Worm (Caenorhabditis elegans) whole organism, L1 larva: ENCODE results near the gene sdpn-1.

Experiments
- F16B12.6 ChIP-seq: fragments of 150-350 bp; optimal IDR thresholded peaks from 2 replicates; lab custom pipeline; 2014; ENCODE audit warnings: missing biosample characterization, missing genetic modification characterization
- aly-2 ChIP-seq: fragments of 150-350 bp; optimal IDR thresholded peaks from 2 replicates; lab custom pipeline; 2014; ENCODE audit warnings: missing biosample characterization, missing genetic modification characterization
- ama-1 ChIP-seq: fragments of 150-350 bp; optimal IDR thresholded peaks from 2 replicates; lab custom pipeline; 2014
- ces-1 ChIP-seq: fragments of 150-350 bp; optimal IDR thresholded peaks from 2 replicates; lab custom pipeline; 2014; ENCODE audit warnings: missing biosample characterization, missing genetic modification reagents, missing genetic modification characterization
- dpl-1 ChIP-seq, 3 experiments: fragments of 150-350 bp in 2 of 3; sonication (generic microtip) in 1 of 3; optimal IDR thresholded peaks; 2 replicates each; lab custom pipeline; 2014 to 2017; ENCODE audit warnings: missing biosample characterization in 3 of 3, missing genetic modification characterization in 3 of 3, missing genetic modification reagents in 3 of 3
- fkh-10 ChIP-seq: sonication (generic microtip); optimal IDR thresholded peaks from 2 replicates; lab custom pipeline; 2017; ENCODE audit warnings: missing biosample characterization, missing genetic modification reagents, missing genetic modification characterization
- lsy-2 ChIP-seq, 2 experiments: fragments of 150-350 bp; optimal IDR thresholded peaks; 2 replicates each; lab custom pipeline; 2014; ENCODE audit warnings: missing biosample characterization in 2 of 2, missing genetic modification characterization in 2 of 2
- mdl-1 ChIP-seq, 2 experiments: fragments of 150-350 bp; optimal IDR thresholded peaks; 2 replicates each; lab custom pipeline; 2014 to 2017; ENCODE audit warnings: missing biosample characterization in 2 of 2, missing genetic modification characterization in 2 of 2, inconsistent platforms in 1 of 2
- nhr-11 ChIP-seq: fragments of 150-350 bp; optimal IDR thresholded peaks from 2 replicates; lab custom pipeline; 2014; ENCODE audit warnings: missing biosample characterization, missing genetic modification characterization
- unc-130 ChIP-seq: fragments of 150-350 bp; optimal IDR thresholded peaks from 2 replicates; lab custom pipeline; 2017; ENCODE audit warnings: missing biosample characterization, missing genetic modification characterization, inconsistent platforms
- unc-30 ChIP-seq: sonication (generic microtip); optimal IDR thresholded peaks from 2 replicates; lab custom pipeline; 2017; ENCODE audit warnings: missing biosample characterization, missing genetic modification characterization

DNA sequence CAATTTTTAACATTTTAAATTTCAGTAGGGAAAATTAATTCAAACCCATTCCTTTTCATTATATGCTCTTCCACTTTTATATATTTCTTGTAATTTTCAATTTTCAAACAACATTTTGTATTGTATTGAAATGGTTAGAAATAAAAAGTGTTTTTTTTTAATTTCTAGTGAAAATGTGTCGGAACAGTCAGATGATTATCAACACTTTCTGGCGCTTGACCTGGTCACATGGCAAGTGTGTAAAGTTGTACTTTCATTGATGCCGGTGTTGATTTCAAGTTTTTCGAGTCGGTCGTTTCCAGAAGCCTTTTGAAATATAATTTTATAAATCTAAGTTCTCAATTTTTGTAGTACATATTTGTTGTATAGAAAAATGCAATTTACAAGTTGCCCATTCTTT, 28.7 kb upstream of the sdpn-1 start:
- TF ChIP-seq aly-2 (tag; lab: Kevin White, UChicago), result no peak
- TF ChIP-seq mdl-1 (tag; optimal IDR thresholded peaks at IDR 0.05; lab: Kevin White, UChicago), result peak in 1 of 2 experiments; percentile 40
- no peak for TF ChIP-seq nhr-11 (tag; lab: Kevin White, UChicago)
- no peak for TF ChIP-seq ama-1
- peak; percentile 9 to 19 for TF ChIP-seq lsy-2 (tag; optimal IDR thresholded peaks at IDR 0.05; lab: Kevin White, UChicago)
- TF ChIP-seq F16B12.6 (tag; lab: Kevin White, UChicago), result no peak
- no peak for TF ChIP-seq unc-130 (tag; lab: Kevin White, UChicago)
- TF ChIP-seq unc-30 (tag; lab: Kevin White, UChicago), result no peak
- TF ChIP-seq fkh-10, result no peak
- TF ChIP-seq dpl-1 (GFP tag; optimal IDR thresholded peaks at IDR 0.05; lab: Kevin White, UChicago), result peak in 1 of 3 experiments; percentile 11
- TF ChIP-seq ces-1 (GFP tag; lab: Kevin White, UChicago), result no peak
